Worm (Caenorhabditis elegans) whole organism, early embryonic: ENCODE results near the gene mak-1.

ENCODE experiments used
- F13C5.2 ChIP-seq: sonication (generic microtip); optimal IDR thresholded peaks from 2 replicates; lab custom pipeline; 2017; ENCODE audit warnings: mild to moderate bottlenecking, missing genetic modification characterization, inconsistent platforms, missing compliant biosample characterization
- ama-1 ChIP-seq: fragments of 150-350 bp; optimal IDR thresholded peaks from 2 replicates; lab custom pipeline; 2014
- hmbx-1 ChIP-seq: sonication (generic microtip); optimal IDR thresholded peaks from 2 replicates; lab custom pipeline; 2016; ENCODE audit warnings: mild to moderate bottlenecking, missing genetic modification characterization, missing compliant biosample characterization
- hnd-1 ChIP-seq: sonication (generic microtip); optimal IDR thresholded peaks from 2 replicates; lab custom pipeline; 2016; ENCODE audit warnings: missing genetic modification characterization, missing compliant biosample characterization
- pes-1 ChIP-seq: fragments of 200-800 bp; sonication (Bioruptor generic); IDR thresholded peaks from 2 replicates; pipeline ENCODE4 v1.3.6; 2022; ENCODE audit warnings: missing genetic modification reagents, missing genetic modification characterization, missing compliant biosample characterization
- tbx-37 ChIP-seq: fragments of 200-800 bp; sonication (Bioruptor generic); conservative IDR thresholded peaks from 2 replicates; pipeline ENCODE4 v1.3.6; 2022; ENCODE audit warnings: missing genetic modification reagents, missing genetic modification characterization, missing compliant biosample characterization
- tra-4 ChIP-seq: sonication (generic microtip); optimal IDR thresholded peaks from 2 replicates; lab custom pipeline; 2017; ENCODE audit warnings: missing genetic modification characterization, missing compliant biosample characterization

DNA sequence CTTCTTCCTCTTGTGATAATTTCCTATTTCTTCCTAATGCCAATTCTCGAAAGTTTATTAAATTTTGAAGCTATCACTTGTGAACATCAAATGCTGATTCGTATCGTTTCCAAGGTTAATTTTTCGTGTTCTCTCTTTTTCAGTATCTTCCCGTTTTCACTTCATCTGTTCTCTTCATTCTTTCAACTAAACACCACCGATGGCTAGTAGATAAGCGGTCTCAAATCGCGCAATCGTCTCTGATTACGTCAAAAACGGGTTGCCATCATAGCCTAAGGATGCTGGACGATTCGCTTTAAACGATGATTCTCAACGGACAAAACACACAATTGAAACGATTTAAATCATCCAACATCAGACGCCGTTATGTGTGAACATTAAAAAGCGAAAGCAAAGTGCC, 26.3 kb upstream of the mak-1 start:
- TF ChIP-seq F13C5.2 (no peak), tra-4 (no peak), ama-1 (no peak), hmbx-1 (tag; lab: Kevin White, UChicago) (no peak), pes-1 (GFP tag; lab: Robert Waterston, UW) (no peak), hnd-1 (tag; lab: Kevin White, UChicago) (no peak), tbx-37 (GFP tag; lab: Robert Waterston, UW) (no peak)
